Worm (Caenorhabditis elegans) whole organism, L4 larva: Measurements from ENCODE around the gene T28A8.3.

Experiments used
- F10B5.3 ChIP-seq: sonication (generic microtip); optimal IDR thresholded peaks from 2 replicates; lab custom pipeline; 2016; ENCODE audit warnings: mild to moderate bottlenecking, missing genetic modification characterization, missing compliant biosample characterization
- F26F4.8 ChIP-seq: fragments of 200-800 bp; sonication (Bioruptor generic); conservative IDR thresholded peaks from 2 replicates; pipeline ENCODE4 v1.3.6; 2022; ENCODE audit warnings: missing genetic modification characterization, missing compliant biosample characterization
- F44E2.7 ChIP-seq: fragments of 200-800 bp; sonication (Bioruptor generic); IDR thresholded peaks from 2 replicates; pipeline ENCODE4 v2.1.2; 2022; ENCODE audit warnings: missing genetic modification characterization, missing compliant biosample characterization
- F49E8.2 ChIP-seq: sonication (generic microtip); optimal IDR thresholded peaks from 2 replicates; lab custom pipeline; 2016; ENCODE audit warnings: missing compliant biosample characterization, mild to moderate bottlenecking, missing genetic modification characterization, borderline replicate concordance
- T26A8.4 ChIP-seq: fragments of 200-800 bp; sonication (Bioruptor generic); IDR thresholded peaks from 2 replicates; pipeline ENCODE4 v1.3.6; 2022; ENCODE audit warnings: missing genetic modification characterization, missing compliant biosample characterization
- Y105C5A.15 ChIP-seq: fragments of 200-800 bp; sonication (Bioruptor generic); IDR thresholded peaks from 2 replicates; pipeline ENCODE4 v1.3.6; 2022; ENCODE audit warnings: missing genetic modification characterization, missing compliant biosample characterization
- Y48G9A.11 ChIP-seq: fragments of 200-800 bp; sonication (Bioruptor generic); IDR thresholded peaks from 2 replicates; pipeline ENCODE4 v1.3.6; 2022; ENCODE audit warnings: missing genetic modification reagents, missing genetic modification characterization, missing compliant biosample characterization
- Y5F2A.4 ChIP-seq: fragments of 200-800 bp; sonication (Bioruptor generic); optimal IDR thresholded peaks from 2 replicates; lab custom pipeline; 2018; ENCODE audit warnings: mild to moderate bottlenecking, missing genetic modification characterization, missing compliant biosample characterization
- ZK337.2 ChIP-seq: fragments of 200-800 bp; sonication (Bioruptor generic); IDR thresholded peaks from 2 replicates; pipeline ENCODE4 v1.3.6; 2022; ENCODE audit warnings: missing genetic modification reagents, missing genetic modification characterization, missing compliant biosample characterization
- ZK546.5 ChIP-seq, 2 experiments: sonication (generic microtip); optimal IDR thresholded peaks; 2 replicates each; lab custom pipeline; 2017; ENCODE audit warnings: missing biosample characterization in 2 of 2, missing genetic modification characterization in 2 of 2
- aly-2 ChIP-seq: sonication (generic microtip); optimal IDR thresholded peaks from 2 replicates; lab custom pipeline; 2018; ENCODE audit warnings: missing biosample characterization, missing genetic modification characterization
- ama-1 ChIP-seq: fragments of 150-350 bp; optimal IDR thresholded peaks from 2 replicates; lab custom pipeline; 2014; ENCODE audit warnings: inconsistent platforms, mixed read lengths
- attf-4 ChIP-seq: sonication (generic microtip); optimal IDR thresholded peaks from 3 replicates; lab custom pipeline; 2017; ENCODE audit warnings: missing biosample characterization, missing genetic modification characterization
- ceh-32 ChIP-seq: sonication (generic microtip); optimal IDR thresholded peaks from 2 replicates; lab custom pipeline; 2016; ENCODE audit warnings: mild to moderate bottlenecking, missing genetic modification characterization, missing compliant biosample characterization; ENCODE audit not compliant: poor library complexity
- ceh-44 ChIP-seq: fragments of 200-800 bp; sonication (Bioruptor generic); IDR thresholded peaks from 2 replicates; pipeline ENCODE4 v1.3.6; 2022; ENCODE audit warnings: missing genetic modification reagents, missing genetic modification characterization, missing compliant biosample characterization
- ceh-62 ChIP-seq: sonication (generic microtip); optimal IDR thresholded peaks from 2 replicates; lab custom pipeline; 2017; ENCODE audit warnings: missing biosample characterization, missing genetic modification characterization
- ces-1 ChIP-seq: fragments of 150-350 bp; sonication (generic microtip); optimal IDR thresholded peaks from 4 replicates; lab custom pipeline; 2014; ENCODE audit warnings: missing biosample characterization, missing genetic modification reagents, missing genetic modification characterization
- cey-2 ChIP-seq: sonication (generic microtip); optimal IDR thresholded peaks from 3 replicates; lab custom pipeline; 2017; ENCODE audit warnings: missing genetic modification characterization, mild to moderate bottlenecking, missing compliant biosample characterization, antibody characterized with exemption, borderline replicate concordance; ENCODE audit not compliant: insufficient read depth
- daf-12 ChIP-seq: fragments of 150-350 bp; optimal IDR thresholded peaks from 2 replicates; lab custom pipeline; 2014; ENCODE audit warnings: missing biosample characterization, missing genetic modification reagents, missing genetic modification characterization
- daf-16 ChIP-seq, 3 experiments: sonication (generic microtip); optimal IDR thresholded peaks; 2 replicates each; lab custom pipeline; 2016 to 2017; ENCODE audit warnings: missing genetic modification characterization in 3 of 3, missing genetic modification reagents in 3 of 3, mild to moderate bottlenecking in 2 of 3, missing compliant biosample characterization in 2 of 3, missing biosample characterization in 1 of 3, moderate library complexity in 1 of 3
- daf-19 ChIP-seq: fragments of 200-800 bp; sonication (Bioruptor generic); conservative IDR thresholded peaks from 2 replicates; pipeline ENCODE4 v1.3.6; 2022; ENCODE audit warnings: missing genetic modification characterization, missing compliant biosample characterization
- dmd-8 ChIP-seq: fragments of 200-800 bp; sonication (Bioruptor generic); IDR thresholded peaks from 2 replicates; pipeline ENCODE4 v1.3.6; 2022; ENCODE audit warnings: missing genetic modification characterization, missing compliant biosample characterization
- dmd-9 ChIP-seq: fragments of 200-800 bp; sonication (Bioruptor generic); IDR thresholded peaks from 2 replicates; pipeline ENCODE4 v1.3.6; 2022; ENCODE audit warnings: missing genetic modification reagents, missing genetic modification characterization, missing compliant biosample characterization
- dve-1 ChIP-seq: sonication (generic microtip); optimal IDR thresholded peaks from 2 replicates; lab custom pipeline; 2017; ENCODE audit warnings: antibody characterized with exemption, mild to moderate bottlenecking, missing genetic modification characterization, missing compliant biosample characterization; ENCODE audit not compliant: insufficient read depth
- hif-1 ChIP-seq, 2 experiments: sonication (generic microtip); optimal IDR thresholded peaks; 2 replicates each; lab custom pipeline; 2016 to 2017; ENCODE audit warnings: missing compliant biosample characterization in 2 of 2, missing genetic modification characterization in 2 of 2, missing genetic modification reagents in 2 of 2, missing genotype in 2 of 2, mild to moderate bottlenecking in 1 of 2
- hmg-1.1 ChIP-seq: fragments of 200-800 bp; sonication (Bioruptor generic); IDR thresholded peaks from 2 replicates; pipeline ENCODE4 v1.3.6; 2022; ENCODE audit warnings: missing genetic modification reagents, missing genetic modification characterization, missing compliant biosample characterization
- lim-7 ChIP-seq: fragments of 200-800 bp; sonication (Bioruptor generic); IDR thresholded peaks from 2 replicates; pipeline ENCODE4 v1.3.6; 2022; ENCODE audit warnings: missing genetic modification characterization, missing compliant biosample characterization
- lin-1 ChIP-seq: fragments of 200-800 bp; sonication (Bioruptor generic); IDR thresholded peaks from 2 replicates; pipeline ENCODE4 v1.3.6; 2022; ENCODE audit warnings: missing genetic modification reagents, missing genetic modification characterization, missing compliant biosample characterization
- lin-39 ChIP-seq: fragments of 150-350 bp; optimal IDR thresholded peaks from 2 replicates; lab custom pipeline; 2014; ENCODE audit warnings: missing biosample characterization, missing genetic modification reagents, missing genetic modification characterization
- lir-3 ChIP-seq: sonication (generic microtip); optimal IDR thresholded peaks from 2 replicates; lab custom pipeline; 2016; ENCODE audit warnings: mild to moderate bottlenecking, missing genetic modification characterization, missing compliant biosample characterization
- mdl-1 ChIP-seq, 2 experiments: fragments of 150-350 bp in 1 of 2; sonication (generic microtip) in 1 of 2; optimal IDR thresholded peaks; 2 replicates each; lab custom pipeline; 2014 to 2017; ENCODE audit warnings: missing biosample characterization in 2 of 2, missing genetic modification characterization in 2 of 2
- mdt-29 ChIP-seq: fragments of 200-800 bp; sonication (Bioruptor generic); IDR thresholded peaks from 2 replicates; pipeline ENCODE4 v1.3.6; 2022; ENCODE audit warnings: missing genetic modification reagents, missing genetic modification characterization, missing compliant biosample characterization
- mep-1 ChIP-seq: fragments of 150-350 bp; sonication (generic microtip); optimal IDR thresholded peaks from 3 replicates; lab custom pipeline; 2014; ENCODE audit warnings: missing biosample characterization, missing genetic modification characterization
- mxl-3 ChIP-seq: fragments of 200-800 bp; sonication (Bioruptor generic); optimal IDR thresholded peaks from 2 replicates; lab custom pipeline; 2018; ENCODE audit warnings: mild to moderate bottlenecking, missing genetic modification characterization, missing compliant biosample characterization
- nhr-102 ChIP-seq: sonication (generic microtip); optimal IDR thresholded peaks from 2 replicates; lab custom pipeline; 2016; ENCODE audit warnings: mild to moderate bottlenecking, missing genetic modification characterization, moderate library complexity, missing compliant biosample characterization
- nhr-237 ChIP-seq: sonication (generic microtip); optimal IDR thresholded peaks from 2 replicates; lab custom pipeline; 2017; ENCODE audit warnings: missing biosample characterization, missing genetic modification characterization
- nhr-25 ChIP-seq: sonication (generic microtip); optimal IDR thresholded peaks from 2 replicates; lab custom pipeline; 2017; ENCODE audit warnings: missing genetic modification characterization, mild to moderate bottlenecking, missing compliant biosample characterization, antibody characterized with exemption, moderate library complexity, borderline replicate concordance; ENCODE audit not compliant: insufficient read depth
- nhr-28 ChIP-seq: fragments of 150-350 bp; optimal IDR thresholded peaks from 2 replicates; lab custom pipeline; 2014; ENCODE audit warnings: missing biosample characterization, missing genetic modification characterization
- nhr-41 ChIP-seq: fragments of 200-800 bp; sonication (Bioruptor generic); IDR thresholded peaks from 2 replicates; pipeline ENCODE4 v1.3.6; 2022; ENCODE audit warnings: missing genetic modification reagents, missing genetic modification characterization, missing compliant biosample characterization
- nhr-42 ChIP-seq: fragments of 200-800 bp; sonication (Bioruptor generic); IDR thresholded peaks from 2 replicates; pipeline ENCODE4 v1.3.6; 2022; ENCODE audit warnings: missing genetic modification characterization, missing compliant biosample characterization
- nhr-76 ChIP-seq: fragments of 150-350 bp; optimal IDR thresholded peaks from 2 replicates; lab custom pipeline; 2014; ENCODE audit warnings: missing biosample characterization, missing genetic modification characterization
- saeg-2 ChIP-seq: fragments of 200-800 bp; sonication (Bioruptor generic); IDR thresholded peaks from 2 replicates; pipeline ENCODE4 v1.3.6; 2022; ENCODE audit warnings: missing genetic modification reagents, missing genetic modification characterization, missing compliant biosample characterization
- sdz-12 ChIP-seq: fragments of 200-800 bp; sonication (Bioruptor generic); optimal IDR thresholded peaks from 2 replicates; lab custom pipeline; 2018; ENCODE audit warnings: mild to moderate bottlenecking, missing genetic modification characterization, missing compliant biosample characterization
- snpc-1.2 ChIP-seq: fragments of 200-800 bp; sonication (Bioruptor generic); IDR thresholded peaks from 2 replicates; pipeline ENCODE4 v1.3.6; 2022; ENCODE audit warnings: missing genetic modification reagents, missing genetic modification characterization, missing compliant biosample characterization
- snpc-4 ChIP-seq: fragments of 150-350 bp; optimal IDR thresholded peaks from 2 replicates; lab custom pipeline; 2014; ENCODE audit warnings: missing biosample characterization, missing genetic modification characterization
- unc-130 ChIP-seq: sonication (generic microtip); optimal IDR thresholded peaks from 2 replicates; lab custom pipeline; 2016; ENCODE audit warnings: missing genetic modification reagents, missing genetic modification characterization, missing compliant biosample characterization
- unc-39 ChIP-seq: sonication (generic microtip); optimal IDR thresholded peaks from 2 replicates; lab custom pipeline; 2017; ENCODE audit warnings: missing biosample characterization, missing genetic modification characterization
- zip-11 ChIP-seq: fragments of 200-800 bp; sonication (Bioruptor generic); IDR thresholded peaks from 2 replicates; pipeline ENCODE4 v1.3.6; 2022; ENCODE audit warnings: missing genetic modification characterization, missing compliant biosample characterization
- zip-2 ChIP-seq: fragments of 150-350 bp; optimal IDR thresholded peaks from 2 replicates; lab custom pipeline; 2014; ENCODE audit warnings: missing biosample characterization, missing genetic modification characterization
- ztf-11 ChIP-seq: fragments of 150-350 bp; optimal IDR thresholded peaks from 2 replicates; lab custom pipeline; 2014; ENCODE audit warnings: missing biosample characterization, missing genetic modification characterization

T28A8.3 gene

DNA sequence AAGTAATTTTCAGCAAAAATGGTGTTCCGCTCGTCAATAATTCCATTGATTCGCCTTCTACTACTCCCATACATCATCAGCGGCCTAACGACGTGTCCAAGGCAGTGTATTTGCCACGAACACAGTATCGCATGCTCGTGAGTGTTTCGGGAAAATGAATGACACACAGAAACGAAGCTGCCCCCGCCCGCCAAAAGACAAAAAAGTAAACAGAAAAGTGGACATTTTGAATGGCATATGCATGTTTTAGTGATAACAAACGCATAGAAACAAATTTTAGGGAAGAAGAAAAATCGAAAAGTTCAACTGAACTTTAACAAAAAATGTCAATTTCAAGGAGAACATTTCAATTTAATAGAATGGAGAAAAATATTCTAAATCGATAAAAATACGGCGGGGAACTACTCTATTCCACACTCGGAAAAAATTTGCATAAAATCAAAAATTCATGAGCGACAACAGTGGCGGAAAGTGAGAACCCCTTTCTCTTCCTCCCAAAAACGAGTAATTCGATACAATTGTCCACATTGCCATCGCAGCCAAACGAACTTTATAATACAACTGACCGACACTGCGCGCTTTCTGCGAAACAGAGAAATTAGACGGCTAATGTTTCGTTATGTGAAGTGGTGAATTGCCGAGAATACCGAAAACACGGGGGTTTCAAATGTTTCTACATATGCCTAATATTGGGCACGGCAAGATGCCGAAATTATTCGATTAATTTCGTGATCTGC is 22.9 kb downstream of the T28A8.3 start (continued):
- TF ChIP-seq nhr-25 (tag; lab: Kevin White, UChicago) (no peak), attf-4 (tag; lab: Kevin White, UChicago) (no peak), dmd-8 (GFP tag; lab: Robert Waterston, UW) (no peak), nhr-41 (GFP tag; lab: Robert Waterston, UW) (no peak), nhr-76 (tag; lab: Kevin White, UChicago) (no peak), ama-1 (lab: Kevin White, UChicago) (no peak), cey-2 (tag; lab: Kevin White, UChicago) (no peak), snpc-1.2 (no peak), dve-1 (tag; lab: Kevin White, UChicago) (peak; percentile 27), nhr-42 (GFP tag; lab: Robert Waterston, UW) (no peak), Y48G9A.11 (GFP tag; lab: Robert Waterston, UW) (no peak), dmd-9 (GFP tag; lab: Robert Waterston, UW) (no peak), zip-2 (tag; lab: Kevin White, UChicago) (no peak), T26A8.4 (GFP tag; lab: Robert Waterston, UW) (no peak), ZK546.5 (tag; optimal IDR thresholded peaks at IDR 0.05; lab: Kevin White, UChicago) (no peak), nhr-28 (tag; lab: Kevin White, UChicago) (peak; percentile 36), saeg-2 (GFP tag; lab: Robert Waterston, UW) (no peak), mxl-3 (GFP tag; lab: Kevin White, UChicago) (no peak), F10B5.3 (tag; lab: Kevin White, UChicago) (no peak), mdl-1 (tag; optimal IDR thresholded peaks at IDR 0.05; lab: Kevin White, UChicago) (no peak), daf-19 (GFP tag; lab: Robert Waterston, UW) (no peak), unc-130 (GFP tag; lab: Kevin White, UChicago) (no peak), Y105C5A.15 (GFP tag; lab: Robert Waterston, UW) (no peak), ces-1 (GFP tag; lab: Kevin White, UChicago) (no peak), mdt-29 (GFP tag; lab: Robert Waterston, UW) (no peak), mep-1 (tag; lab: Kevin White, UChicago) (no peak), sdz-12 (GFP tag; lab: Kevin White, UChicago) (no peak), hmg-1.1 (GFP tag; lab: Robert Waterston, UW) (no peak), lim-7 (GFP tag; lab: Robert Waterston, UW) (no peak), ztf-11 (no peak), daf-16 (GFP tag; optimal IDR thresholded peaks at IDR 0.05; lab: Kevin White, UChicago) (no peak), daf-16 (tag; optimal IDR thresholded peaks at IDR 0.05; lab: Kevin White, UChicago) (peak; percentile 87), daf-12 (no peak), lir-3 (tag; lab: Kevin White, UChicago) (no peak), F44E2.7 (GFP tag; lab: Robert Waterston, UW) (no peak), snpc-4 (tag; lab: Kevin White, UChicago) (no peak), ceh-32 (tag; lab: Kevin White, UChicago) (no peak), lin-1 (no peak), F26F4.8 (no peak), Y5F2A.4 (GFP tag; lab: Kevin White, UChicago) (no peak), ZK337.2 (GFP tag; lab: Robert Waterston, UW) (no peak), F49E8.2 (no peak), zip-11 (GFP tag; lab: Robert Waterston, UW) (no peak), hif-1 (tag; optimal IDR thresholded peaks at IDR 0.05; lab: Kevin White, UChicago) (no peak), nhr-237 (tag; lab: Kevin White, UChicago) (no peak), unc-39 (no peak), ceh-62 (tag; lab: Kevin White, UChicago) (no peak), lin-39 (tag; lab: Kevin White, UChicago) (no peak), aly-2 (no peak), nhr-102 (tag; lab: Kevin White, UChicago) (no peak), ceh-44 (no peak)
